Worm (Caenorhabditis elegans) whole organism, L4 larva: Measurements from ENCODE around the gene snr-4.

Experiments
- F26F4.8 ChIP-seq: fragments of 200-800 bp; sonication (Bioruptor generic); conservative IDR thresholded peaks from 2 replicates; pipeline ENCODE4 v1.3.6; 2022; ENCODE audit warnings: missing genetic modification characterization, missing compliant biosample characterization
- F37D6.2 ChIP-seq: sonication (generic microtip); optimal IDR thresholded peaks from 2 replicates; lab custom pipeline; 2016; ENCODE audit warnings: mild to moderate bottlenecking, missing genetic modification characterization, missing compliant biosample characterization
- F44E2.7 ChIP-seq: fragments of 200-800 bp; sonication (Bioruptor generic); IDR thresholded peaks from 2 replicates; pipeline ENCODE4 v2.1.2; 2022; ENCODE audit warnings: missing genetic modification characterization, missing compliant biosample characterization
- F49E8.2 ChIP-seq: sonication (generic microtip); optimal IDR thresholded peaks from 2 replicates; lab custom pipeline; 2016; ENCODE audit warnings: missing compliant biosample characterization, mild to moderate bottlenecking, missing genetic modification characterization, borderline replicate concordance
- T20F7.1 ChIP-seq: fragments of 200-800 bp; sonication (Bioruptor generic); optimal IDR thresholded peaks from 2 replicates; lab custom pipeline; 2018; ENCODE audit warnings: mild to moderate bottlenecking, missing genetic modification characterization, missing compliant biosample characterization
- T26A8.4 ChIP-seq: fragments of 200-800 bp; sonication (Bioruptor generic); IDR thresholded peaks from 2 replicates; pipeline ENCODE4 v1.3.6; 2022; ENCODE audit warnings: missing genetic modification characterization, missing compliant biosample characterization
- Y5F2A.4 ChIP-seq: fragments of 200-800 bp; sonication (Bioruptor generic); optimal IDR thresholded peaks from 2 replicates; lab custom pipeline; 2018; ENCODE audit warnings: mild to moderate bottlenecking, missing genetic modification characterization, missing compliant biosample characterization
- ZK337.2 ChIP-seq: fragments of 200-800 bp; sonication (Bioruptor generic); IDR thresholded peaks from 2 replicates; pipeline ENCODE4 v1.3.6; 2022; ENCODE audit warnings: missing genetic modification reagents, missing genetic modification characterization, missing compliant biosample characterization
- aly-2 ChIP-seq: sonication (generic microtip); optimal IDR thresholded peaks from 2 replicates; lab custom pipeline; 2018; ENCODE audit warnings: missing biosample characterization, missing genetic modification characterization
- ama-1 ChIP-seq: fragments of 150-350 bp; optimal IDR thresholded peaks from 2 replicates; lab custom pipeline; 2014; ENCODE audit warnings: inconsistent platforms, mixed read lengths
- attf-4 ChIP-seq: sonication (generic microtip); optimal IDR thresholded peaks from 3 replicates; lab custom pipeline; 2017; ENCODE audit warnings: missing biosample characterization, missing genetic modification characterization
- ceh-28 ChIP-seq: fragments of 150-350 bp; optimal IDR thresholded peaks from 2 replicates; lab custom pipeline; 2014; ENCODE audit warnings: missing biosample characterization, missing genetic modification reagents, missing genetic modification characterization
- ceh-44 ChIP-seq: fragments of 200-800 bp; sonication (Bioruptor generic); IDR thresholded peaks from 2 replicates; pipeline ENCODE4 v1.3.6; 2022; ENCODE audit warnings: missing genetic modification reagents, missing genetic modification characterization, missing compliant biosample characterization
- ceh-62 ChIP-seq: sonication (generic microtip); optimal IDR thresholded peaks from 2 replicates; lab custom pipeline; 2017; ENCODE audit warnings: missing biosample characterization, missing genetic modification characterization
- ctbp-1 ChIP-seq: fragments of 200-800 bp; sonication (Bioruptor generic); IDR thresholded peaks from 2 replicates; pipeline ENCODE4 v1.3.6; 2022; ENCODE audit warnings: missing genetic modification reagents, missing genetic modification characterization, missing compliant biosample characterization
- daf-12 ChIP-seq: fragments of 150-350 bp; optimal IDR thresholded peaks from 2 replicates; lab custom pipeline; 2014; ENCODE audit warnings: missing biosample characterization, missing genetic modification reagents, missing genetic modification characterization
- daf-19 ChIP-seq: fragments of 200-800 bp; sonication (Bioruptor generic); conservative IDR thresholded peaks from 2 replicates; pipeline ENCODE4 v1.3.6; 2022; ENCODE audit warnings: missing genetic modification characterization, missing compliant biosample characterization
- daf-8 ChIP-seq: fragments of 200-800 bp; sonication (Bioruptor generic); IDR thresholded peaks from 2 replicates; pipeline ENCODE4 v1.3.6; 2022; ENCODE audit warnings: missing genetic modification characterization, missing compliant biosample characterization
- dmd-8 ChIP-seq: fragments of 200-800 bp; sonication (Bioruptor generic); IDR thresholded peaks from 2 replicates; pipeline ENCODE4 v1.3.6; 2022; ENCODE audit warnings: missing genetic modification characterization, missing compliant biosample characterization
- dmd-9 ChIP-seq: fragments of 200-800 bp; sonication (Bioruptor generic); IDR thresholded peaks from 2 replicates; pipeline ENCODE4 v1.3.6; 2022; ENCODE audit warnings: missing genetic modification reagents, missing genetic modification characterization, missing compliant biosample characterization
- dpl-1 ChIP-seq: fragments of 150-350 bp; optimal IDR thresholded peaks from 2 replicates; lab custom pipeline; 2014; ENCODE audit warnings: missing biosample characterization, missing genetic modification reagents, missing genetic modification characterization
- egl-43 ChIP-seq: fragments of 200-800 bp; sonication (Bioruptor generic); IDR thresholded peaks from 2 replicates; pipeline ENCODE4 v1.3.6; 2022; ENCODE audit warnings: missing genetic modification reagents, missing genetic modification characterization, missing compliant biosample characterization
- fkh-10 ChIP-seq: fragments of 150-350 bp; optimal IDR thresholded peaks from 2 replicates; lab custom pipeline; 2014; ENCODE audit warnings: missing biosample characterization, missing genetic modification reagents, missing genetic modification characterization
- fos-1 ChIP-seq: fragments of 150-350 bp; optimal IDR thresholded peaks from 2 replicates; lab custom pipeline; 2014; ENCODE audit warnings: missing biosample characterization, missing genetic modification characterization
- gei-8 ChIP-seq: fragments of 200-800 bp; sonication (Bioruptor generic); optimal IDR thresholded peaks from 2 replicates; lab custom pipeline; 2018; ENCODE audit warnings: mild to moderate bottlenecking, missing genetic modification characterization, missing compliant biosample characterization
- hlh-11 ChIP-seq: fragments of 200-800 bp; sonication (Bioruptor generic); optimal IDR thresholded peaks from 2 replicates; lab custom pipeline; 2018; ENCODE audit warnings: mild to moderate bottlenecking, missing genetic modification characterization, missing compliant biosample characterization
- hlh-30 ChIP-seq: sonication (generic microtip); optimal IDR thresholded peaks from 2 replicates; lab custom pipeline; 2017; ENCODE audit warnings: antibody characterized with exemption, mild to moderate bottlenecking, missing genetic modification characterization, missing compliant biosample characterization; ENCODE audit not compliant: insufficient read depth
- hmg-1.1 ChIP-seq: fragments of 200-800 bp; sonication (Bioruptor generic); IDR thresholded peaks from 2 replicates; pipeline ENCODE4 v1.3.6; 2022; ENCODE audit warnings: missing genetic modification reagents, missing genetic modification characterization, missing compliant biosample characterization
- lin-1 ChIP-seq: fragments of 200-800 bp; sonication (Bioruptor generic); IDR thresholded peaks from 2 replicates; pipeline ENCODE4 v1.3.6; 2022; ENCODE audit warnings: missing genetic modification reagents, missing genetic modification characterization, missing compliant biosample characterization
- lin-15B ChIP-seq: fragments of 150-350 bp; sonication (generic microtip); optimal IDR thresholded peaks from 3 replicates; lab custom pipeline; 2014; ENCODE audit warnings: missing biosample characterization, missing genetic modification characterization
- lir-3 ChIP-seq: sonication (generic microtip); optimal IDR thresholded peaks from 2 replicates; lab custom pipeline; 2016; ENCODE audit warnings: mild to moderate bottlenecking, missing genetic modification characterization, missing compliant biosample characterization
- lsy-2 ChIP-seq, 2 experiments: fragments of 150-350 bp in 1 of 2; sonication (generic microtip) in 1 of 2; optimal IDR thresholded peaks; 2 replicates each; lab custom pipeline; 2014 to 2017; ENCODE audit warnings: missing biosample characterization in 2 of 2, missing genetic modification characterization in 2 of 2
- madf-5 ChIP-seq, 2 experiments: fragments of 200-800 bp; sonication (Bioruptor generic); IDR thresholded peaks; 2 replicates each; pipeline ENCODE4 v1.3.6; 2022; ENCODE audit warnings: missing compliant biosample characterization in 2 of 2, missing genetic modification characterization in 2 of 2
- madf-9 ChIP-seq: fragments of 200-800 bp; sonication (Bioruptor generic); conservative IDR thresholded peaks from 2 replicates; pipeline ENCODE4 v1.3.6; 2022; ENCODE audit warnings: missing genetic modification reagents, missing genetic modification characterization, missing compliant biosample characterization
- nhr-10 ChIP-seq: fragments of 150-350 bp; optimal IDR thresholded peaks from 2 replicates; lab custom pipeline; 2014; ENCODE audit warnings: missing biosample characterization, missing genetic modification characterization
- nhr-102 ChIP-seq: sonication (generic microtip); optimal IDR thresholded peaks from 2 replicates; lab custom pipeline; 2016; ENCODE audit warnings: mild to moderate bottlenecking, missing genetic modification characterization, moderate library complexity, missing compliant biosample characterization
- nhr-11 ChIP-seq: fragments of 150-350 bp; optimal IDR thresholded peaks from 2 replicates; lab custom pipeline; 2014; ENCODE audit warnings: missing biosample characterization, missing genetic modification characterization
- nhr-237 ChIP-seq: sonication (generic microtip); optimal IDR thresholded peaks from 2 replicates; lab custom pipeline; 2017; ENCODE audit warnings: missing biosample characterization, missing genetic modification characterization
- rbr-2 ChIP-seq: sonication (generic microtip); optimal IDR thresholded peaks from 2 replicates; lab custom pipeline; 2016; ENCODE audit warnings: missing genotype, missing genetic modification characterization, missing compliant biosample characterization
- saeg-2 ChIP-seq: fragments of 200-800 bp; sonication (Bioruptor generic); IDR thresholded peaks from 2 replicates; pipeline ENCODE4 v1.3.6; 2022; ENCODE audit warnings: missing genetic modification reagents, missing genetic modification characterization, missing compliant biosample characterization
- sdz-12 ChIP-seq: fragments of 200-800 bp; sonication (Bioruptor generic); optimal IDR thresholded peaks from 2 replicates; lab custom pipeline; 2018; ENCODE audit warnings: mild to moderate bottlenecking, missing genetic modification characterization, missing compliant biosample characterization
- skn-1 ChIP-seq: fragments of 150-350 bp; optimal IDR thresholded peaks from 2 replicates; lab custom pipeline; 2014; ENCODE audit warnings: missing biosample characterization, missing genetic modification characterization
- snpc-1.2 ChIP-seq: fragments of 200-800 bp; sonication (Bioruptor generic); IDR thresholded peaks from 2 replicates; pipeline ENCODE4 v1.3.6; 2022; ENCODE audit warnings: missing genetic modification reagents, missing genetic modification characterization, missing compliant biosample characterization
- snpc-4 ChIP-seq: fragments of 150-350 bp; optimal IDR thresholded peaks from 2 replicates; lab custom pipeline; 2014; ENCODE audit warnings: missing biosample characterization, missing genetic modification characterization
- spr-1 ChIP-seq: sonication (generic microtip); optimal IDR thresholded peaks from 2 replicates; lab custom pipeline; 2016; ENCODE audit warnings: mild to moderate bottlenecking, missing genetic modification characterization, missing compliant biosample characterization
- spr-3 ChIP-seq: fragments of 200-800 bp; sonication (Bioruptor generic); optimal IDR thresholded peaks from 2 replicates; lab custom pipeline; 2018; ENCODE audit warnings: mild to moderate bottlenecking, missing genetic modification characterization, missing compliant biosample characterization
- tra-1 ChIP-seq: fragments of 200-800 bp; sonication (Bioruptor generic); IDR thresholded peaks from 2 replicates; pipeline ENCODE4 v1.3.6; 2022; ENCODE audit warnings: missing genetic modification reagents, missing genetic modification characterization, missing compliant biosample characterization
- unc-62 ChIP-seq, 3 experiments: fragments of 150-350 bp in 1 of 3; sonication (generic microtip); optimal IDR thresholded peaks in 2 of 3; peaks in 1 of 3; 1 replicate in 1 of 3; 2 replicates in 2 of 3; lab custom pipeline; 2014 to 2017; ENCODE audit warnings: missing biosample characterization in 3 of 3, missing genetic modification characterization in 3 of 3, missing genetic modification reagents in 3 of 3, missing genotype in 1 of 3
- zag-1 ChIP-seq: fragments of 150-350 bp; optimal IDR thresholded peaks from 2 replicates; lab custom pipeline; 2014; ENCODE audit warnings: missing biosample characterization, missing genetic modification characterization
- ztf-11 ChIP-seq: fragments of 150-350 bp; optimal IDR thresholded peaks from 2 replicates; lab custom pipeline; 2014; ENCODE audit warnings: missing biosample characterization, missing genetic modification characterization
- ztf-7 ChIP-seq: fragments of 150-350 bp; optimal IDR thresholded peaks from 2 replicates; lab custom pipeline; 2014; ENCODE audit warnings: missing biosample characterization, missing genetic modification characterization

snr-4 gene

DNA sequence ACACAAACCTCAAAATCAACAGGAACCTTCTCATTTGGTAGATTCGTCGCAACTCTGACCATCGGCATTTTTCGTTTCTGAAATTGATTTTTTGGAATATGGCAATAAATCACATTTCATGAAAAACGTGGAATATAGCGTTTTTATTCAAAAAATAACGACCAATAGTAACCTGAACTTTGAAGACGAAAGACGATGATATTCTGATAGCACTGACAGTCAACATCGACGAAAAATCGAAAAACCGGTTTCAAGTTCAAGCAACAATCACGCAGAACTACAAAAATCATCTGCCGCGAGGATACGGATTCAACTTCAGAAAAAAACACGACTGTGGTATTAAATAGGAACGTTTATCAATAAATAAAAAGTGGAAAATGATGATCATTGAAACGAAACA, 1.3 kb downstream of the snr-4 start, which contains the start of gene mif-2 (continued):
- TF ChIP-seq lsy-2 (tag; optimal IDR thresholded peaks at IDR 0.05; lab: Kevin White, UChicago) (no peak), dmd-8 (GFP tag; lab: Robert Waterston, UW) (no peak), egl-43 (GFP tag; lab: Robert Waterston, UW) (no peak), F44E2.7 (GFP tag; lab: Robert Waterston, UW) (no peak)

DNA sequence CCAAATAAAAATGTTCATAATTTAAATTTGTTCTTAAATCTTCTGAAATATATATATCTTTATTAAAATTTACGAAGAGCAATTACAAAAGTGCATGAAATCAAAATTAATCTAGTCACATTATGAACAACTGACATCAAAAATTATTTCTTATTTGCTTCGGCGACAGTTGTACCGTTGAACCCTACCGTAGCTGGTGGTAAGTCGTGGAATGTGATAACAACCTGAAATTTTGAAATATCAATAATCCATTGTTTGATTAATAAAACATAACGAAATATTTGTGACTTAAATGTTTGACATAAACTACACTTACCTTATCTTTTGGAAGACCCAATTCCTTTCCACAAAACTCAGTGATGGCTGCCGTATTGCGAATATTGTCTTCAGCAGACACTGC, 2.8 kb downstream of the snr-4 start:
- 0 out of 2 replicates have a peak, but pooled peaks have one; percentile 13 for TF ChIP-seq lin-1 (GFP tag; lab: Robert Waterston, UW)
- no peak for TF ChIP-seq rbr-2 (tag; lab: Kevin White, UChicago)
- TF ChIP-seq nhr-10 (tag; lab: Kevin White, UChicago): peak; percentile 27
- TF ChIP-seq attf-4 (tag; lab: Kevin White, UChicago): no peak
- no peak for TF ChIP-seq aly-2 (tag; lab: Kevin White, UChicago)
- TF ChIP-seq fkh-10 (GFP tag; lab: Kevin White, UChicago): no peak
- no peak for TF ChIP-seq spr-1 (tag; lab: Kevin White, UChicago)
- no peak for TF ChIP-seq ceh-44 (GFP tag; lab: Robert Waterston, UW)
- TF ChIP-seq snpc-1.2 (GFP tag; lab: Robert Waterston, UW): no peak
- no peak for TF ChIP-seq hmg-1.1 (GFP tag; lab: Robert Waterston, UW)
- TF ChIP-seq gei-8: no peak
- no peak for TF ChIP-seq ztf-11 (tag; lab: Kevin White, UChicago)
- TF ChIP-seq ztf-7 (tag; lab: Kevin White, UChicago): no peak
- TF ChIP-seq spr-3 (GFP tag; lab: Kevin White, UChicago): no peak
- TF ChIP-seq snpc-4 (tag; lab: Kevin White, UChicago): no peak
- TF ChIP-seq lin-15B (tag; lab: Kevin White, UChicago): no peak
- no peak for TF ChIP-seq ceh-28 (tag; lab: Kevin White, UChicago)
- no peak for TF ChIP-seq daf-8 (GFP tag; lab: Robert Waterston, UW)
- TF ChIP-seq daf-19: no peak
- TF ChIP-seq nhr-237 (tag; lab: Kevin White, UChicago): no peak
- TF ChIP-seq madf-5 (GFP tag; IDR thresholded peaks at IDR 0.05; lab: Robert Waterston, UW): no peak
- no peak for TF ChIP-seq lir-3
- TF ChIP-seq F49E8.2 (tag; lab: Kevin White, UChicago): no peak
- TF ChIP-seq tra-1 (GFP tag; lab: Robert Waterston, UW): 0 out of 2 replicates have a peak, but pooled peaks have one; percentile 46
- TF ChIP-seq saeg-2 (GFP tag; lab: Robert Waterston, UW): no peak
- no peak for TF ChIP-seq daf-12 (tag; lab: Kevin White, UChicago)
- no peak for TF ChIP-seq Y5F2A.4 (GFP tag; lab: Kevin White, UChicago)
- TF ChIP-seq hlh-11: peak; percentile 49
- no peak for TF ChIP-seq dpl-1 (GFP tag; lab: Kevin White, UChicago)
- TF ChIP-seq zag-1 (tag; lab: Kevin White, UChicago): no peak
- TF ChIP-seq F37D6.2 (tag; lab: Kevin White, UChicago): no peak
- TF ChIP-seq F26F4.8 (GFP tag; lab: Robert Waterston, UW): no peak
- TF ChIP-seq madf-9 (GFP tag; lab: Robert Waterston, UW): no peak
- no peak for TF ChIP-seq ZK337.2 (GFP tag; lab: Robert Waterston, UW)
- no peak for TF ChIP-seq ceh-62 (tag; lab: Kevin White, UChicago)
- no peak for TF ChIP-seq dmd-9
- no peak for TF ChIP-seq hlh-30 (tag; lab: Kevin White, UChicago)
- TF ChIP-seq ctbp-1 (GFP tag; lab: Robert Waterston, UW): no peak
- no peak for TF ChIP-seq fos-1
- TF ChIP-seq sdz-12 (GFP tag; lab: Kevin White, UChicago): no peak
- TF ChIP-seq ama-1 (lab: Kevin White, UChicago): no peak
- peak; percentile 56 for TF ChIP-seq T20F7.1 (GFP tag; lab: Kevin White, UChicago)
- no peak for TF ChIP-seq nhr-11 (tag; lab: Kevin White, UChicago)
- no peak for TF ChIP-seq nhr-102
- no peak for TF ChIP-seq unc-62 (GFP tag; optimal IDR thresholded peaks at IDR 0.05 in 1 of 2; lab: Kevin White, UChicago)
- TF ChIP-seq unc-62 (tag; optimal IDR thresholded peaks at IDR 0.05; lab: Kevin White, UChicago): no peak
- TF ChIP-seq T26A8.4: no peak
- no peak for TF ChIP-seq skn-1 (tag; lab: Kevin White, UChicago)
